Worm (Caenorhabditis elegans) whole organism, dauer: ENCODE measurements around the gene aat-2.

Experiments
- unc-62 ChIP-seq: sonication (generic microtip); optimal IDR thresholded peaks from 2 replicates; lab custom pipeline; 2017; ENCODE audit warnings: missing biosample characterization, missing genetic modification reagents, missing genetic modification characterization

Gene aat-2

DNA sequence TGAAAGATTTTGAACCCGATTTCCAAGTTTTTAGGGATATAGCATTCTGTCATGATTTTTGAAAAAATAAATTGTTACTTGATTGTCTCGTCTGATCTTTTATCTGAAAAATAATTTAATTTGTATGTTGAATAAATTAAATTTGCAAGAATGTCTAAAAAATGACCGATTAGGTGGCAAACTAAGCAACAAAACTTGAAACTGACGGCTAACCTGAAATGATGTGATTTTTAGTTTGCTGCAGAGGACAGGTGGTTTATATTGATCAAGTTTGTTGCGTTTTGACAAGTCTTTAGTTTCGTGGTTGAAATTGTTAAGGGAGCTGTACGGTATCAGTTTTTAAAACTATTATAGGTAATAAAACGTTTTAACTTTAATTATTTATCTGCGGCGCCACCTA is 11.3 kb upstream of the aat-2 start, which contains the start of gene F07C3.16:
F07C3.16 (minus strand) TSS at position 101 of the 400 bp plus-strand sequence.
- no peak for TF ChIP-seq unc-62

DNA sequence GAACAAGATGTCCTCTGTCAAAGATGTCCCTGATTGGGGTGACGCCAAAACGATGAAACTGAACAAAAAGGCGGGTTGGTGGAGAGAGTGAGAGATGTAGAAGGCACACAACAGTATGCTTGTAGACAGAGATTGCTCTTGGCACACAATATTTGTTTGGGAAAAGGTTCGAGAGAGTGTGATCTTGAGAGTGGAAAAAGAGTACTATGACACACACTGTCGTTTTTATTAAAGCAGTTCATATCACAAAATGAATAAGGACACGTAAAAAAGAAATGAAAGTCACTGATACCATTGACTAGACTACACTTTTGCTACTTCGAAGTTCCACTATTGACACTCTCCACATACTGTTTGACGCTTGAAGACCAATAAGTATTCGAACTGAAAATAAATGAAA is 9.3 kb upstream of the aat-2 start:
- no peak for TF ChIP-seq unc-62

DNA sequence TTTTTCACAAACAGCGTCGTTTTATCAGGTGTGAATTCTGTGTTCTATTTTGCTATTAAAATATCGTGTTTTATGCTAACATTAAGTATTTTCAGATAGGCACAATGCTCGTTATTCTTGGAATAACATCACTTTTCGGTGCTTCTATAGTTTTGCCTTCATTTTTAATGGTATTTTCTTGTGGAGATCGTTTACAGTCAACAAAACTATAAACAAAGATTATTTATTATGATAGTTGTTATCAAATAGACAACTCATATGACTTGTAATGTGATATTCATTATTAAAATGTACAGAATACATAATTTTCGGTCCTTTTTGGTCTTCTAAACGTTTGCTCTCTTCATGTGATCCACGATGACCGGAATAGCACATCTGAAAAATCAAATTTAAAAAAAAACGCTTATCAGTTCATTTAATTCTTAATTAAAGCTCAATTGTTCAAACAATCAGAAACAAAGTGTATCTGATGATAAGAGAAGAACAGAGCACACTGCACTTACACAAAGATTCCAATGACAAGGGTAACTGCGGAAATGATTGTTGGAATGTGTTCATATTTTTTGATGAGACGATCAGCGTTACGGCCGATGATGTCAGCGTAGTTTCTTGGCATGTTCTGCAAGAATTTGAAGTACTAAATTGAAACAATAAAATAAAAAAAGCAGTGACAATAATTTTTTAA is 8.0 kb upstream of the aat-2 start, which contains the start of gene F07C3.9:
F07C3.9 (minus strand) TSS at position 635 of the 685 bp plus-strand sequence.
- no peak for TF ChIP-seq unc-62

- no peak for TF ChIP-seq unc-62
Measured at ce11 chrV:9249932-9250331, 3.8 kb upstream of the aat-2 start, which contains the start of gene ptd-2. TSS of gene ptd-2 (plus strand) at chrV:9250232.

DNA sequence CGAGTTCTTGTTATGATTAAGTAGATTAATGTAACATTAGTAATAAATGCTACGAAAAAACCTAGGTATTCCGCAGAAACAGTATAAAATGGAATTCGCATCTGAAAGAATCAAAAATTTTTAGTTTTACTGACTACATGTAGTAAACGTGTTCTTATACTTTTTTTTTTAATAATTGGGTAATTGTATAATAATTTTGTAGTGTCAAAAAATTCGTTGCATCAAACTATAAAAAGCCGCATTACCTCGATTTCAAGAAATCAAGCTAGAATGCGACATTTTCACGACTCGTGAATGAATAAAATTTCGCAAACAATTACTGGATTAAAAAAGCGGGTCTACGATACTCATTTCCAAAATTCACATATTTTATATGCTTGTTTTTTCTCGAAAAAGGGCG is 3.0 kb upstream of the aat-2 start, which contains the start of gene str-94:
str-94 (minus strand) TSS at position 101 of the 400 bp plus-strand sequence.
- TF ChIP-seq unc-62 = no peak

DNA sequence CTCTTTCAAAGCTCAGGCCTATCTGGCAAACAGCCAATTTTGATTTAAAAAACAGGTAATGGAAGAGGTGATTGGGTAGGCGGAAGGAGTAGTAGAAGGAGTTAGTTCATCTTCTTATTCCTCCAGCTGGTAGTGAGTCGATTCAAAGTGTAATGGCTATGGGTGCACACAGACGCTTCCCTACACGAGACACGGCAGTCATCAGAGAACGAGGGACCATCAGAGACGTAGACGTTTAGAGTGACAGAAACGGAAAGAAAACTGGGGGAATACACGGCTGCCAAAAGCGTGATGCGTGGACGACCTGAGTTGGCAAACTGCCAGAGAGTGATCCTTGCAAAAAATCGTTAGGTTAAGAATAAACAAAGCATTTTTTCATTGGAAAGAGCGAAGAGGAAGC is 1.3 kb upstream of the aat-2 start:
- TF ChIP-seq unc-62 = no peak

ce11 chrV:9243171-9243996 is 2.8 kb downstream of the aat-2 start, which contains the start of gene glo-4:
TSS of gene glo-4 (minus strand) at chrV:9243221.
- TF ChIP-seq unc-62 = no peak

DNA sequence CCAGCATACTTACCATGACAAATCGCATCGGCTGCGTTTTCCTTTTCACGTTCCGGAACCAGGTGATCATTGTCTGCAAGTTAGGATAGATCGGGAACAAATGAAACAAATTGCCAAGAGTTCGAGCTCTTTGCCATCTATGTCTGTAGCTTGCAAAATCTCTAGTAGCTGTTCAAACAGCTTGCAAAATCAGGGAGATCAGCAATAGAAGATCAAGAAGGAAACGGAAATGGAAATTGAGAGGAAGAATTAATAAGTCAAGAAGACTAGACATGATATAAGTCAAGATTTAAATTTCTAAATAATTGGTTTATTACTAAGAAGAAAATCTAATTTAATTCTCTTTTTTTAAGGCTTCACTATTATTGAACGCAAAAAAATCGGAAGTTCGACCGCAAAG is 13.9 kb downstream of the aat-2 start, which contains the start of gene F07C3.3:
F07C3.3 (minus strand) TSS at position 101 of the 400 bp plus-strand sequence.
- TF ChIP-seq unc-62 = no peak

- TF ChIP-seq unc-62 = no peak
Measured at ce11 chrV:9225675-9226144, 20.4 kb downstream of the aat-2 start, which contains the start of gene F07C3.2. TSS of gene F07C3.2 (plus strand) at chrV:9226094.

DNA sequence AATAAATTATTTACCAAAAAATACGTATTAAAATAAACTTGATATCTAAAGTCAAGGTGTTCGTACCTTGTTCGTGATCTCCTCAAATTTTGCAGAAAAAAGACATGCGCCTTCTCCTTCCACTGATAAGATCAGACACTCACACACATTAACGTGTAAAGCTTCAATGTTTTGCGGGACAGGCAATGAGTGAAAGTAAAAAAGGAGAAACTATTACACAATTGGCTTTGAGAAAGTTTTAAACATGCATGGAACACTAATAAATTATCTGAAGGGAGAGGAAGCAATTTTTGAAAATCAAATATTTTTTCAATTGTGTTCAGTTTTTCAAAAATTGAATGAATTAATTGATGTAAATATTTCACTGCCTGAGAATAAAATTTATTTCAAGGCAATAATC is 21.2 kb downstream of the aat-2 start:
- no peak for TF ChIP-seq unc-62

DNA sequence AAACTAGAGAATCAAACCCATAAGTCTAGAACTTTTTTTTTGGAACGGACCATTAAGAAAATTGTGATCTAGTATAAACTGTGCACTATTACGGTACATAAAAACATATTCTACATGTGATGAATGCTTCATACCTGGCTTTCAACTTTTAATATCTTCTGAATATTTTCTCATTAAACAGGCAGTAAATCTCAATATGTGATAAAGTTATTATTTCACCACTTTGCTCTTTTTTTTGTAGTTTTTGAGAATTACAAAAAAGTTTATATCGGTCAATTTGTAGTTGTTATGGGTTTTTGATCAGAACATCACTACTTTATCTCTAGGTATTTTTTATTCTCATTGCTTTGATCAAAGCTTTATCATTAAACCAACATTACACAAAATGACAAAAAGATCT is 21.8 kb downstream of the aat-2 start:
- TF ChIP-seq unc-62 = no peak

DNA sequence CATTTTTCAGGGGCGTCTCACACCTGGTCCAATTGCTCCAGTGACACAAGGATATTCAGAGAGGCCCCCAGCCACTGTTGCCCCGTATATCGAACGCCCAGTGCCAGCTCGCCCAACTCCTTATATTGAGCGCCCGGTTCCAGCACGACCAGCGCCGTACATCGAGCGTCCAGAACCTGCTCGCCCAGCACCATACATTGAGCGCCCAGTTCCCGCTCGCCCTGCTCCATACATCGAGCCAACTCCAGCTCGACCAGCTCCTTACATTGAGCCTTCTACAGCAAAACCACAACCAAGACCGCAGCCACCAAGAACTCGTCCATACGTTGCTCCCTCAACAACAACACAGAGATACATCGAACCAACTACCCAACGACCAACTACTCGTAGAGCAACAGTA is 23.3 kb downstream of the aat-2 start:
- TF ChIP-seq unc-62 = no peak

- no peak for TF ChIP-seq unc-62
Measured at ce11 chrV:9221566-9221965, 24.6 kb downstream of the aat-2 start, which contains the start of gene grd-6. TSS of gene grd-6 (plus strand) at chrV:9221866.

- TF ChIP-seq unc-62 = no peak
Measured at ce11 chrV:9220444-9220843, 25.7 kb downstream of the aat-2 start.

DNA sequence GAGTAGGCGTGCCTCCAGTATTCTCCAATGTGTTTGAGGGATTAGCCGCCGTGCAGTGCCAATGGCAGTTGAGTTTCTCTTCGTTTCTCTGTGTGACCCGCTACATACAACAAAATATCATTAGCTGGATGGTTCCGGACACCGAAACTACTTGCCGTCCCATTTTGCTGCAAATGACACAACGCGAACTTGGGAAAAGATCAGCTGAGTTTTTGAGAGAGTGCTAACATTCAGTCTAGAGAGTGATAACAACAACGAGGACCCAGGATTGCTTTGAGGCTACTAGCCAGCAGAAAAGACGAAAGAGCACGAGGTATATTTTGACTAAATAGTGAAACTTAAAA is 26.8 kb downstream of the aat-2 start:
- no peak for TF ChIP-seq unc-62

DNA sequence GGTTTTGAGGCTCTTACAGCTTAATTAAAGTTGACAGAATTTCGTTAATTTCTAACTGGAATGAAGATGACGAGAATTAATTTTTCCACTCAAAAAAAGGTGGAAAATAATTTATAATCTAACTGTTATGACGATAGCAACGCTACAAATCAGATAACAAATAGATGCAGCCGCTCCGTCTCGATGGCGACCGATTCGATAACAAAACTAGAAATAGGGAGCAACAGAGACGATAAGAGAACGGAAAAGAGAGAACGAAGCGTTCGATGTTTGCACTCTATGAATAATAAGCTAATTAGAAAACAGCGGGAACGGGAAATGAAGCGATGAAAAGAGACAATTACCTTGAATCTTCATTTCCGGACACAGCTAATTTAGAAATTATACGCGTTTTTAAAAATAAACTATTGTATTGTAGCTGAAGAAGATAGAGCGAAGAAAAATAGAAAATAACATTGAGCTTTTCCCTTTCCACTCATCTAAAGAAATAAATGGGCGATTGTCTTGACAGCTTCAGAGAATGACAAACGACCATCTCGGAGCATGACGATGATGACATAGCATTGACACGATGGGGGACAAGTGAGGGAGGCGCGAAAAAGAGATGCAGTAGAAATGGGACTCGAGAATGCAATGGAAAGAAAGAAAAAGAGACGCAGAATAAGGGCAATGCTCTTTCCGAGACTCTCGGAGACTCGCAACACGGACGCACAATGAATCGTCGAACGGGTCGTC is 27.3 kb downstream of the aat-2 start:
- no peak for TF ChIP-seq unc-62

- no peak for TF ChIP-seq unc-62
Measured at ce11 chrV:9218214-9218613, 27.9 kb downstream of the aat-2 start.
